Fruit fly (Drosophila melanogaster): ENCODE data around the gene CG33340.
A peak's percentile ranks its signal among the peaks of the same experiment; 100 is the strongest.

Gene CG33340

DNA sequence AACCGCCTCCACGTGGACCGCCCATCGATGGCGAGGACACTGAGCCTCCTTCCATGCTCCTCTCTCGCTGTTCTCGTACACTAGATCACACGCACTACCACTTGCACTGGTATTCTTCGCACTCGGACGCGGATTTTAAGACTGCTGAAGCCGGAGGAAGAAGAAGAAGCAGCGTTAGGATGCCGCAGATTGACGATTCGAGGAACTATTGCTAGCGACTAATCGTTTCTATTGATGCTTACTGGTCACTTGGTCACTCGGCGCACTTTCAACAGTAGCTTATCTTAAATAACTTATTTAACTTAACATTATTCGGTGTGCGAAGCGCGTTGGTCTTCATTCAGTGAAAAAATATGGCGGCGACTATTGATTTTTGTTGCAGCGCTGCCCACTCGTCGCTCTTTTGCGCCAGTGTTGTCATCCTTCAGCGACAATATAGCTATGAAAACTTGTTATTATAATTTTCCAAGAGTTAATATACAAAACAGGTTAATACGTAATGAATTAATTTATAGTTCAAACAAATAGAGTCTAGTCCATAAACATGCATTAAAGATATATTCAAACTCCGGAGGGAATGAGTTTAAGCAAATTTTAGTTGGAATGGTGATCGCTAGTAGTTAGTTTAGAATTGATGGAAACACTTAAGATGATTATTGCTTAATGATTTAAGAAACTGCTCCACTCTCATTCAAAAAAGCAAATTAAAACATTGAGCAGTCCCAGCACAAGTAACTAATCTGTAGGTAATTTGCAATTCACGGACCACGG is 14.3 kb upstream of the CG33340 start, which contains the start of the genes CG5746 and CG6454 (continued):
- TF ChIP-seq Sox102F (GFP tag; optimal IDR thresholded peaks at IDR 0.05) (no peak), fru (optimal IDR thresholded peaks at IDR 0.05) (no peak), CG12391 (tag; optimal IDR thresholded peaks at IDR 0.05) (peak; percentile 78), CG17829 (tag; optimal IDR thresholded peaks at IDR 0.05) (peak; percentile 72), hkb (optimal IDR thresholded peaks at IDR 0.05) (no peak), hkb (GFP tag; IDR thresholded peaks at IDR 0.05) (peak; percentile 25; the same call in 1 of the 2 replicates), otp (GFP tag; IDR thresholded peaks at IDR 0.05) (no peak), Opbp (GFP tag; IDR thresholded peaks at IDR 0.05; ENCODE audit: partially characterized antibody) (no peak), Elba2 (GFP tag; optimal IDR thresholded peaks at IDR 0.05) (peak; percentile 10), lola (GFP tag; optimal IDR thresholded peaks at IDR 0.05) (peak in 1 of 3 experiments; percentile 62), lilli (GFP tag; optimal IDR thresholded peaks at IDR 0.05) (peak; percentile 76), CG15073 (GFP tag; optimal IDR thresholded peaks at IDR 0.05) (no peak), CG43689 (GFP tag; IDR thresholded peaks at IDR 0.05) (no peak), CG9437 (GFP tag; optimal IDR thresholded peaks at IDR 0.05) (peak; percentile 70), H2.0 (GFP tag; IDR thresholded peaks at IDR 0.05) (0 out of 2 replicates have a peak, but pooled peaks have one; percentile 43), CG13296 (GFP tag; optimal IDR thresholded peaks at IDR 0.05) (no peak), CG11560 (tag; IDR thresholded peaks at IDR 0.05) (no peak), Antp (GFP tag; optimal IDR thresholded peaks at IDR 0.05) (peak; percentile 11), Rx (GFP tag; IDR thresholded peaks at IDR 0.05) (peak; percentile 31; the same call in 1 of the 2 replicates), CG18764 (GFP tag; optimal IDR thresholded peaks at IDR 0.05) (peak; percentile 35), trem (tag; optimal IDR thresholded peaks at IDR 0.05) (peak; percentile 99), nerfin-2 (GFP tag; IDR thresholded peaks at IDR 0.05; ENCODE audit: partially characterized antibody) (no peak), CG15514 (GFP tag; optimal IDR thresholded peaks at IDR 0.05) (peak; percentile 33), jumu (GFP tag; optimal IDR thresholded peaks at IDR 0.05) (peak; percentile 61), Dek (tag; optimal IDR thresholded peaks at IDR 0.05) (peak; percentile 42), CG16863 (GFP tag; optimal IDR thresholded peaks at IDR 0.05) (peak; percentile 56), Eip74EF (GFP tag; optimal IDR thresholded peaks at IDR 0.05) (no peak), ash1 (GFP tag; optimal IDR thresholded peaks at IDR 0.05) (no peak), pnt (GFP tag; optimal IDR thresholded peaks at IDR 0.05) (peak; percentile 14), bigmax (GFP tag; optimal IDR thresholded peaks at IDR 0.05) (no peak), eyg (GFP tag; optimal IDR thresholded peaks at IDR 0.05) (peak; percentile 11), CG10267 (tag; optimal IDR thresholded peaks at IDR 0.05) (peak; percentile 72), CG1602 (GFP tag; optimal IDR thresholded peaks at IDR 0.05) (peak; percentile 51), h (optimal IDR thresholded peaks at IDR 0.05) (no peak), CG14441 (GFP tag; IDR thresholded peaks at IDR 0.05) (no peak), esg (GFP tag; conservative IDR thresholded peaks at IDR 0.05) (no peak), Pdp1 (GFP tag; optimal IDR thresholded peaks at IDR 0.05) (peak; percentile 53 to 64), CG2202 (tag; optimal IDR thresholded peaks at IDR 0.05) (no peak), nmo (GFP tag; optimal IDR thresholded peaks at IDR 0.05) (peak; percentile 78), grn (GFP tag; optimal IDR thresholded peaks at IDR 0.05) (no peak), BEAF-32 (GFP tag; optimal IDR thresholded peaks at IDR 0.05) (peak; percentile 44), trh (GFP tag; optimal IDR thresholded peaks at IDR 0.05) (no peak), Hmr (GFP tag; optimal IDR thresholded peaks at IDR 0.05) (no peak), CG8089 (GFP tag; optimal IDR thresholded peaks at IDR 0.05) (peak; percentile 21), Gsc (GFP tag; IDR thresholded peaks at IDR 0.05) (no peak), CG5245 (GFP tag; optimal IDR thresholded peaks at IDR 0.05) (peak; percentile 28), CHES-1-like (GFP tag; optimal IDR thresholded peaks at IDR 0.05) (peak; percentile 80), CG30020 (tag; optimal IDR thresholded peaks at IDR 0.05) (peak; percentile 69), CG32772 (GFP tag; IDR thresholded peaks at IDR 0.05) (no peak; the same call in 1 of the 2 replicates), cg (GFP tag; optimal IDR thresholded peaks at IDR 0.05) (no peak)
